Fruit fly (Drosophila melanogaster) whole organism, embryonic: ENCODE results near the gene CG11843.
A peak's percentile ranks its signal among the peaks of the same experiment; 100 is the strongest.

Experiments used
- CG1024 ChIP-seq: fragments of 200-800 bp; sonication (Bioruptor generic); IDR thresholded peaks from 2 replicates; pipeline ENCODE4 v1.3.6; 2022; ENCODE audit warnings: missing biosample characterization, missing genetic modification characterization
- CG11247 ChIP-seq: fragments of 200-800 bp; sonication (Bioruptor generic); IDR thresholded peaks from 2 replicates; pipeline ENCODE4 v1.3.6; 2022; ENCODE audit warnings: missing biosample characterization, missing genetic modification characterization
- CG11504 ChIP-seq: fragments of 200-800 bp; sonication (Bioruptor generic); optimal IDR thresholded peaks from 3 replicates; lab custom pipeline; 2019; ENCODE audit warnings: missing biosample characterization, mild to moderate bottlenecking, missing genetic modification characterization, moderate library complexity
- CG11560 ChIP-seq: fragments of 200-800 bp; sonication (Bioruptor generic); IDR thresholded peaks from 3 replicates; pipeline ENCODE4 v1.3.6; 2022; ENCODE audit warnings: missing biosample characterization, missing genetic modification characterization
- CG11695 ChIP-seq: fragments of 200-800 bp; sonication (Bioruptor generic); IDR thresholded peaks from 3 replicates; pipeline ENCODE4 v1.3.6; 2022; ENCODE audit warnings: missing biosample characterization, missing genetic modification characterization
- CG13624 ChIP-seq: fragments of 200-800 bp; sonication (Bioruptor generic); optimal IDR thresholded peaks from 2 replicates; lab custom pipeline; 2016; ENCODE audit warnings: missing biosample characterization, missing genetic modification characterization
- CG14667 ChIP-seq: fragments of 200-800 bp; sonication (Bioruptor generic); IDR thresholded peaks from 2 replicates; pipeline ENCODE4 v1.3.6; 2022; ENCODE audit warnings: missing biosample characterization, missing genetic modification characterization
- CG1647 ChIP-seq: fragments of 200-800 bp; sonication (Bioruptor generic); optimal IDR thresholded peaks from 3 replicates; lab custom pipeline; 2016; ENCODE audit warnings: missing biosample characterization, missing genetic modification characterization
- CG17328 ChIP-seq: fragments of 200-800 bp; sonication (Bioruptor generic); IDR thresholded peaks from 2 replicates; pipeline ENCODE4 v1.3.6; 2022; ENCODE audit warnings: missing biosample characterization, missing genetic modification characterization
- CG17829 ChIP-seq: fragments of 200-800 bp; optimal IDR thresholded peaks from 2 replicates; lab custom pipeline; 2019; ENCODE audit warnings: missing biosample characterization, mild to moderate bottlenecking, missing genetic modification characterization, moderate library complexity
- CG18262 ChIP-seq: fragments of 200-800 bp; optimal IDR thresholded peaks from 3 replicates; lab custom pipeline; 2019; ENCODE audit warnings: missing biosample characterization, mild to moderate bottlenecking, missing genetic modification characterization, moderate library complexity
- CG4404 ChIP-seq: fragments of 200-800 bp; sonication (Bioruptor generic); IDR thresholded peaks from 2 replicates; pipeline ENCODE4 v1.3.6; 2022; ENCODE audit warnings: missing biosample characterization, missing genetic modification characterization
- CG5953 ChIP-seq: fragments of 200-800 bp; sonication (Bioruptor generic); IDR thresholded peaks from 2 replicates; pipeline ENCODE4 v1.3.6; 2022; ENCODE audit warnings: missing biosample characterization, missing genetic modification characterization
- CG7839 ChIP-seq: fragments of 200-800 bp; sonication (Bioruptor generic); optimal IDR thresholded peaks from 3 replicates; lab custom pipeline; 2018; ENCODE audit warnings: missing biosample characterization, mild to moderate bottlenecking, missing genetic modification characterization, moderate library complexity
- CG8290 ChIP-seq, 3 experiments: fragments of 200-800 bp; sonication (Bioruptor generic); optimal IDR thresholded peaks; 2 replicates each; lab custom pipeline; 2016 to 2019; ENCODE audit warnings: missing biosample characterization in 3 of 3, missing genetic modification characterization in 3 of 3, mild to moderate bottlenecking in 2 of 3, moderate library complexity in 1 of 3
- CkIIα-i1 ChIP-seq: fragments of 200-800 bp; sonication (Bioruptor generic); IDR thresholded peaks from 2 replicates; pipeline ENCODE4 v1.3.6; 2022; ENCODE audit warnings: missing biosample characterization, missing genetic modification characterization
- Fer1 ChIP-seq: fragments of 200-800 bp; sonication (Bioruptor generic); optimal IDR thresholded peaks from 2 replicates; lab custom pipeline; 2017; ENCODE audit warnings: missing biosample characterization, mild to moderate bottlenecking, missing genetic modification characterization
- HLH54F ChIP-seq: fragments of 200-800 bp; sonication (Bioruptor generic); optimal IDR thresholded peaks from 3 replicates; lab custom pipeline; 2016; ENCODE audit warnings: missing biosample characterization, missing genetic modification characterization
- HmgD ChIP-seq: fragments of 200-800 bp; sonication (Bioruptor generic); optimal IDR thresholded peaks from 3 replicates; lab custom pipeline; 2016; ENCODE audit warnings: missing biosample characterization, missing genetic modification characterization
- Hsf ChIP-seq: fragments of 200-800 bp; sonication (Bioruptor generic); optimal IDR thresholded peaks from 3 replicates; lab custom pipeline; 2016; ENCODE audit warnings: missing biosample characterization, missing genetic modification characterization
- Jarid2 ChIP-seq: fragments of 200-800 bp; sonication (Bioruptor generic); optimal IDR thresholded peaks from 3 replicates; lab custom pipeline; 2017; ENCODE audit warnings: mild to moderate bottlenecking, missing biosample characterization, missing genetic modification reagents, missing genetic modification characterization
- NC2β ChIP-seq: fragments of 200-800 bp; sonication (Bioruptor generic); optimal IDR thresholded peaks from 2 replicates; lab custom pipeline; 2016; ENCODE audit warnings: missing biosample characterization, missing genetic modification characterization
- NK7.1 ChIP-seq: fragments of 200-800 bp; sonication (Bioruptor generic); optimal IDR thresholded peaks from 3 replicates; lab custom pipeline; 2016; ENCODE audit warnings: missing biosample characterization, missing genetic modification characterization
- Nf-YC ChIP-seq: fragments of 200-800 bp; optimal IDR thresholded peaks from 3 replicates; lab custom pipeline; 2019; ENCODE audit warnings: missing biosample characterization, mild to moderate bottlenecking, missing genetic modification characterization, moderate library complexity
- Opbp ChIP-seq: fragments of 200-800 bp; sonication (Bioruptor generic); IDR thresholded peaks from 3 replicates; pipeline ENCODE4 v1.3.6; 2022; ENCODE audit warnings: missing biosample characterization, missing genetic modification characterization; ENCODE audit not compliant: partially characterized antibody
- Poxn ChIP-seq: fragments of 200-800 bp; sonication (Bioruptor generic); IDR thresholded peaks from 2 replicates; pipeline ENCODE4 v1.3.6; 2022; ENCODE audit warnings: missing biosample characterization, missing genetic modification characterization
- Sry-β ChIP-seq: fragments of 200-800 bp; sonication (Bioruptor generic); optimal IDR thresholded peaks from 2 replicates; lab custom pipeline; 2018; ENCODE audit warnings: missing biosample characterization, mild to moderate bottlenecking, missing genetic modification characterization, moderate library complexity
- Ssrp ChIP-seq: fragments of 200-800 bp; sonication (Bioruptor generic); optimal IDR thresholded peaks from 2 replicates; lab custom pipeline; 2018; ENCODE audit warnings: missing biosample characterization, mild to moderate bottlenecking, missing genetic modification characterization, moderate library complexity
- Tbp ChIP-seq: fragments of >200 bp; optimal IDR thresholded peaks from 2 replicates; lab custom pipeline; 2018; ENCODE audit warnings: missing biosample characterization, missing genetic modification characterization
- caup ChIP-seq: fragments of 200-800 bp; sonication (Bioruptor generic); optimal IDR thresholded peaks from 3 replicates; lab custom pipeline; 2017; ENCODE audit warnings: missing biosample characterization, mild to moderate bottlenecking, missing genetic modification characterization, moderate library complexity; ENCODE audit not compliant: severe bottlenecking
- chn ChIP-seq: fragments of 200-800 bp; sonication (Bioruptor generic); optimal IDR thresholded peaks from 2 replicates; lab custom pipeline; 2016; ENCODE audit warnings: missing biosample characterization, missing genetic modification characterization
- dmrt99B ChIP-seq: fragments of 200-800 bp; sonication (Bioruptor generic); optimal IDR thresholded peaks from 2 replicates; lab custom pipeline; 2018; ENCODE audit warnings: missing biosample characterization, mild to moderate bottlenecking, missing genetic modification characterization, moderate library complexity
- eyg ChIP-seq: fragments of 200-800 bp; sonication (Bioruptor generic); optimal IDR thresholded peaks from 3 replicates; lab custom pipeline; 2016; ENCODE audit warnings: missing biosample characterization, missing genetic modification characterization
- ftz-f1 ChIP-seq: fragments of 200-800 bp; sonication (Bioruptor generic); optimal IDR thresholded peaks from 2 replicates; lab custom pipeline; 2016; ENCODE audit warnings: missing biosample characterization, missing genetic modification characterization
- gt ChIP-seq: fragments of 200-800 bp; sonication (Bioruptor generic); IDR thresholded peaks from 2 replicates; pipeline ENCODE4 v1.3.6; 2022; ENCODE audit warnings: missing biosample characterization, missing genetic modification characterization
- hth ChIP-seq: fragments of >200 bp; optimal IDR thresholded peaks from 2 replicates; lab custom pipeline; 2017; ENCODE audit warnings: inconsistent platforms
- knrl ChIP-seq: fragments of 200-800 bp; sonication (Bioruptor generic); IDR thresholded peaks from 3 replicates; pipeline ENCODE4 v1.3.6; 2022; ENCODE audit warnings: missing biosample characterization, missing genetic modification characterization; ENCODE audit not compliant: partially characterized antibody
- lbe ChIP-seq: fragments of 200-800 bp; sonication (Bioruptor generic); optimal IDR thresholded peaks from 2 replicates; lab custom pipeline; 2016; ENCODE audit warnings: missing biosample characterization, mild to moderate bottlenecking, missing genetic modification characterization
- maf-S ChIP-seq: fragments of 200-800 bp; sonication (Bioruptor generic); optimal IDR thresholded peaks from 2 replicates; lab custom pipeline; 2016; ENCODE audit warnings: missing biosample characterization, missing genetic modification characterization
- nerfin-2 ChIP-seq: fragments of 200-800 bp; sonication (Bioruptor generic); IDR thresholded peaks from 2 replicates; pipeline ENCODE4 v1.3.6; 2022; ENCODE audit warnings: missing biosample characterization, missing genetic modification characterization; ENCODE audit not compliant: partially characterized antibody
- nom ChIP-seq: fragments of 200-800 bp; sonication (Bioruptor generic); optimal IDR thresholded peaks from 2 replicates; lab custom pipeline; 2017; ENCODE audit warnings: missing biosample characterization, missing genetic modification characterization, mild to moderate bottlenecking, moderate library complexity, missing genetic modification reagents
- otp ChIP-seq: fragments of 200-800 bp; sonication (Bioruptor generic); IDR thresholded peaks from 3 replicates; pipeline ENCODE4, ENCODE4 v1.3.6; 2022; ENCODE audit warnings: missing biosample characterization, missing genetic modification characterization
- phol ChIP-seq: fragments of 200-800 bp; sonication (Bioruptor generic); optimal IDR thresholded peaks from 3 replicates; lab custom pipeline; 2018; ENCODE audit warnings: missing biosample characterization, mild to moderate bottlenecking, missing genetic modification characterization, moderate library complexity
- prd ChIP-seq, 3 experiments: fragments of >200 bp in 2 of 3; fragments of 200-800 bp in 1 of 3; sonication (Bioruptor generic) in 1 of 3; optimal IDR thresholded peaks in 2 of 3; IDR thresholded peaks in 1 of 3; 2 replicates in 2 of 3; 3 replicates in 1 of 3; pipeline versions ENCODE4 v1.3.6 to Lab custom; 2017 to 2022; ENCODE audit warnings: missing biosample characterization in 1 of 3, missing genetic modification characterization in 1 of 3
- so ChIP-seq: fragments of 200-800 bp; sonication (Bioruptor generic); IDR thresholded peaks from 3 replicates; pipeline ENCODE4 v1.3.6; 2022; ENCODE audit warnings: missing biosample characterization, missing genetic modification characterization
- sug ChIP-seq: fragments of 200-800 bp; optimal IDR thresholded peaks from 2 replicates; lab custom pipeline; 2019; ENCODE audit warnings: missing biosample characterization, mild to moderate bottlenecking, missing genetic modification characterization, moderate library complexity
- ttk ChIP-seq: fragments of 200-800 bp; sonication (Bioruptor generic); IDR thresholded peaks from 2 replicates; pipeline ENCODE4 v2.1.2; 2022; ENCODE audit warnings: missing biosample characterization, missing genetic modification characterization
- tup ChIP-seq: fragments of 200-800 bp; sonication (Bioruptor generic); optimal IDR thresholded peaks from 2 replicates; lab custom pipeline; 2016; ENCODE audit warnings: missing biosample characterization, mild to moderate bottlenecking, missing genetic modification characterization, moderate library complexity
- unc-4 ChIP-seq: fragments of 200-800 bp; sonication (Bioruptor generic); IDR thresholded peaks from 2 replicates; pipeline ENCODE4 v1.3.6; 2022; ENCODE audit warnings: missing biosample characterization, missing genetic modification characterization; ENCODE audit not compliant: partially characterized antibody

CG11843 gene

DNA sequence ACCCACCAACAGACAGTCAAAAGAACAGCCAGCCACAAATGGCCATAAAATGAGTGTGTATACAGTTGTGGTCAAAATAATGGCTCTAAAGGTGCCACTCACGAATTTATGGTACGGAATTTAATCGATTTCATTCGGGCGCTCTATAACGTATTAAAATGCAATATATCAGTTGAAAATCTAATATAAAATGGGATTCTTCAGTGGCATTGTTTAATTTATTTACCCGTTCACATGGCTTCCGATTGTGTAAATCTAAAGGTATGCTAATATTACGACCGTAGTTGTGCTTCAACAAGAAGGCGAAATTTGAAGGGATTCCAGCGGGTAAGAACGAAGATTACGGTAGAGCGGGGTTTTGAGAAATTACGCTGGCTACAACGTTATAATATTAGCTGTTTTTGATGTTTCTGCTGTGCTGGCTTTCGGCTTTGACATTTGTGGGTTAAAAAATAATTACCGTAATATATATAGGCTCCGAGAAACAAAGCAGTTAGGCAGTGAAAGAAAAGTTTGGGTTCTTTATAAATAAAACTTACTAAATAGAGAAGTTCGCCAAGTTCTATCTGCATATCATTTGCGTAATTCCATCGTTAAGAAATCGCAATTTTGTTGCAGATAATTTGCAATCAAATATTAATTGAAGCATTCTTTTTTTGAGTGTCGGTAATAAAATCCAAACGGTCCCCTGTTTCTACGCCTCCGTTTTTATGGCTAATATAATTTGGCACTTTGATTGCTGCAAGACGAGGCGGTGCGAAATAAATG lies 21.7 kb downstream of the CG11843 start (continued):
- TF ChIP-seq Fer1 (GFP tag; lab: Kevin White, UChicago) = peak; percentile 46
- TF ChIP-seq CG11695 = peak; percentile 51; the same call in 1 of the 3 replicates
- TF ChIP-seq gt (GFP tag; lab: Robert Waterston, UW) = no peak
- TF ChIP-seq Opbp (GFP tag; lab: Robert Waterston, UW) = no peak
- TF ChIP-seq Nf-YC = peak; percentile 12
- TF ChIP-seq sug (tag; lab: Kevin White, UChicago) = no peak
- TF ChIP-seq nom = no peak
- no peak for TF ChIP-seq hth (lab: Kevin White, UChicago)
- TF ChIP-seq CG18262 (tag; lab: Kevin White, UChicago) = no peak
- no peak for TF ChIP-seq nerfin-2 (GFP tag; lab: Robert Waterston, UW)
- no peak for TF ChIP-seq CG11560 (tag; lab: Robert Waterston, UW)
- peak; percentile 6 for TF ChIP-seq Ssrp (tag; lab: Kevin White, UChicago)
- TF ChIP-seq otp = no peak
- TF ChIP-seq dmrt99B (tag; lab: Kevin White, UChicago) = peak; percentile 37
- no peak for TF ChIP-seq CG14667
- no peak for TF ChIP-seq CG13624 (GFP tag; lab: Kevin White, UChicago)
- no peak for TF ChIP-seq HLH54F (GFP tag; lab: Kevin White, UChicago)
- TF ChIP-seq CG11504 (tag; lab: Kevin White, UChicago) = peak; percentile 24
- TF ChIP-seq Sry-β = no peak
- no peak for TF ChIP-seq maf-S (GFP tag; lab: Kevin White, UChicago)
- TF ChIP-seq lbe = peak; percentile 9
- no peak for TF ChIP-seq prd (optimal IDR thresholded peaks at IDR 0.05; lab: Kevin White, UChicago)
- TF ChIP-seq prd (GFP tag; IDR thresholded peaks at IDR 0.05; lab: Robert Waterston, UW) = 0 out of 3 replicates have a peak, but pooled peaks have one; percentile 23
- no peak for TF ChIP-seq eyg
- TF ChIP-seq phol (tag; lab: Kevin White, UChicago) = no peak
- TF ChIP-seq CG4404 (GFP tag; lab: Robert Waterston, UW) = no peak
- TF ChIP-seq caup (GFP tag; lab: Kevin White, UChicago) = no peak
- TF ChIP-seq Hsf (GFP tag; lab: Kevin White, UChicago) = peak; percentile 13
- peak; percentile 26; the same call in 1 of the 2 replicates for TF ChIP-seq CG17328 (GFP tag; lab: Robert Waterston, UW)
- no peak for TF ChIP-seq Tbp (GFP tag; lab: Kevin White, UChicago)
- no peak for TF ChIP-seq CG5953 (GFP tag; lab: Robert Waterston, UW)
- no peak for TF ChIP-seq NC2β (GFP tag; lab: Kevin White, UChicago)
- TF ChIP-seq CG17829 = no peak
- TF ChIP-seq Jarid2 (GFP tag; lab: Kevin White, UChicago) = no peak
- no peak for TF ChIP-seq CG1647
- TF ChIP-seq so = no peak
- TF ChIP-seq CG1024 (GFP tag; lab: Robert Waterston, UW) = no peak
- no peak for TF ChIP-seq tup (GFP tag; lab: Kevin White, UChicago)
- TF ChIP-seq Poxn (GFP tag; lab: Robert Waterston, UW) = no peak
- TF ChIP-seq HmgD (GFP tag; lab: Kevin White, UChicago) = no peak
- no peak for TF ChIP-seq ftz-f1
- TF ChIP-seq ttk = 0 out of 2 replicates have a peak, but pooled peaks have one; percentile 25
- TF ChIP-seq CG11247 (GFP tag; lab: Robert Waterston, UW) = no peak
- TF ChIP-seq NK7.1 (GFP tag; lab: Kevin White, UChicago) = no peak
- TF ChIP-seq CkIIα-i1 (GFP tag; lab: Robert Waterston, UW) = no peak
- TF ChIP-seq CG8290 (GFP tag; optimal IDR thresholded peaks at IDR 0.05; lab: Kevin White, UChicago) = no peak
- TF ChIP-seq CG8290 (tag; optimal IDR thresholded peaks at IDR 0.05; lab: Kevin White, UChicago) = peak in 1 of 2 experiments; percentile 9
- peak; percentile 9 for TF ChIP-seq CG7839 (tag; lab: Kevin White, UChicago)
- TF ChIP-seq chn = no peak
- no peak for TF ChIP-seq knrl (GFP tag; lab: Robert Waterston, UW)
- TF ChIP-seq unc-4 = no peak
